Worm (Caenorhabditis elegans) whole organism, early embryonic: ENCODE data around the gene erp-44.2.

Experiments used
- B0310.2 ChIP-seq: sonication (generic microtip); optimal IDR thresholded peaks from 2 replicates; lab custom pipeline; 2016; ENCODE audit warnings: mild to moderate bottlenecking, missing genetic modification characterization, missing compliant biosample characterization
- F13C5.2 ChIP-seq: sonication (generic microtip); optimal IDR thresholded peaks from 2 replicates; lab custom pipeline; 2017; ENCODE audit warnings: mild to moderate bottlenecking, missing genetic modification characterization, inconsistent platforms, missing compliant biosample characterization
- aly-1 ChIP-seq: sonication (generic microtip); optimal IDR thresholded peaks from 2 replicates; lab custom pipeline; 2016; ENCODE audit warnings: missing genetic modification characterization, missing compliant biosample characterization
- ama-1 ChIP-seq: fragments of 150-350 bp; optimal IDR thresholded peaks from 2 replicates; lab custom pipeline; 2014
- ceh-13 ChIP-seq: fragments of 200-800 bp; sonication (Bioruptor generic); optimal IDR thresholded peaks from 2 replicates; lab custom pipeline; 2018; ENCODE audit warnings: mild to moderate bottlenecking, missing genetic modification characterization, missing compliant biosample characterization
- flt-1 ChIP-seq: fragments of 200-800 bp; sonication (Bioruptor generic); IDR thresholded peaks from 2 replicates; pipeline ENCODE4 v1.3.6; 2022; ENCODE audit warnings: missing genetic modification characterization, missing compliant biosample characterization
- hmbx-1 ChIP-seq: sonication (generic microtip); optimal IDR thresholded peaks from 2 replicates; lab custom pipeline; 2016; ENCODE audit warnings: mild to moderate bottlenecking, missing genetic modification characterization, missing compliant biosample characterization
- hmg-4 ChIP-seq: fragments of 200-800 bp; sonication (Bioruptor generic); optimal IDR thresholded peaks from 2 replicates; lab custom pipeline; 2018; ENCODE audit warnings: mild to moderate bottlenecking, missing genetic modification characterization, missing compliant biosample characterization
- hnd-1 ChIP-seq: sonication (generic microtip); optimal IDR thresholded peaks from 2 replicates; lab custom pipeline; 2016; ENCODE audit warnings: missing genetic modification characterization, missing compliant biosample characterization
- pes-1 ChIP-seq: fragments of 200-800 bp; sonication (Bioruptor generic); IDR thresholded peaks from 2 replicates; pipeline ENCODE4 v1.3.6; 2022; ENCODE audit warnings: missing genetic modification reagents, missing genetic modification characterization, missing compliant biosample characterization
- scrt-1 ChIP-seq: fragments of 200-800 bp; sonication (Bioruptor generic); IDR thresholded peaks from 2 replicates; pipeline ENCODE4 v1.3.6; 2022; ENCODE audit warnings: missing genetic modification characterization, missing compliant biosample characterization
- tbx-11 ChIP-seq: fragments of 200-800 bp; sonication (Bioruptor generic); IDR thresholded peaks from 2 replicates; pipeline ENCODE4 v1.3.6; 2022; ENCODE audit warnings: missing genetic modification characterization, missing compliant biosample characterization
- tbx-37 ChIP-seq: fragments of 200-800 bp; sonication (Bioruptor generic); conservative IDR thresholded peaks from 2 replicates; pipeline ENCODE4 v1.3.6; 2022; ENCODE audit warnings: missing genetic modification reagents, missing genetic modification characterization, missing compliant biosample characterization
- tra-4 ChIP-seq: sonication (generic microtip); optimal IDR thresholded peaks from 2 replicates; lab custom pipeline; 2017; ENCODE audit warnings: missing genetic modification characterization, missing compliant biosample characterization

ce11 chrIV:7796432-7797113 lies 37.9 kb downstream of the erp-44.2 start, which contains the start of gene sgo-1:
- TF ChIP-seq tbx-37 (no peak), F13C5.2 (no peak), tra-4 (tag; lab: Kevin White, UChicago) (no peak), ama-1 (lab: Kevin White, UChicago) (no peak), hmbx-1 (tag; lab: Kevin White, UChicago) (no peak), flt-1 (GFP tag; lab: Robert Waterston, UW) (no peak), aly-1 (tag; lab: Kevin White, UChicago) (no peak), scrt-1 (no peak), hnd-1 (tag; lab: Kevin White, UChicago) (no peak), hmg-4 (GFP tag; lab: Kevin White, UChicago) (no peak), ceh-13 (GFP tag; lab: Kevin White, UChicago) (no peak), pes-1 (GFP tag; lab: Robert Waterston, UW) (no peak), B0310.2 (tag; lab: Kevin White, UChicago) (no peak), tbx-11 (GFP tag; lab: Robert Waterston, UW) (no peak)
